Worm (Caenorhabditis elegans) whole organism, L4/young adult: Measurements from ENCODE around the gene ztf-27.

ENCODE experiments used
- W03F9.2 ChIP-seq: fragments of 150-350 bp; optimal IDR thresholded peaks from 2 replicates; lab custom pipeline; 2014; ENCODE audit warnings: missing biosample characterization, missing genetic modification characterization
- dao-5 ChIP-seq: sonication (generic microtip); optimal IDR thresholded peaks from 2 replicates; lab custom pipeline; 2016; ENCODE audit warnings: missing genotype, missing genetic modification characterization, moderate library complexity, missing compliant biosample characterization
- him-1 ChIP-seq: sonication (generic microtip); optimal IDR thresholded peaks from 2 replicates; lab custom pipeline; 2016; ENCODE audit warnings: missing genotype, missing genetic modification reagents, missing genetic modification characterization, missing compliant biosample characterization

The ztf-27 gene

DNA sequence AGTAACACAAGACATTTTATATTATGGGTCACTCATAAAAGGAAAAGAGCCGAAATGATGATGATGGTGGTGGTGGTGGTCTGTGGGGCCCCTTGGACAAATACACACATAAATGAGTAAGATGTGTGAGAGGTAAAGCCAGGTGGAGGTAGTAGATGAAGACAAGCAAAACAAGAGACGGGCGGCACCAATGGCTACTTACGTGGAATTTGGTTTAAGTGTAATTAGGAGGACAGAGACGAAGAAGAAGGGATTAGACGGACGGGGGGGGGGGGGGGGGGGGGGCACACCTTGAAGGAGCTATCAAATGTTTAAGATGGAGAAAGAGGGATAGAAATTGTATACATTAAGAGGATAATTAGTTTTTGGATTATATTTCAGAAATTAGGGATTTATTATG is 10.4 kb upstream of the ztf-27 start:
- TF ChIP-seq W03F9.2 (tag; lab: Kevin White, UChicago) = no peak
- TF ChIP-seq him-1 = no peak
- TF ChIP-seq dao-5 = no peak

DNA sequence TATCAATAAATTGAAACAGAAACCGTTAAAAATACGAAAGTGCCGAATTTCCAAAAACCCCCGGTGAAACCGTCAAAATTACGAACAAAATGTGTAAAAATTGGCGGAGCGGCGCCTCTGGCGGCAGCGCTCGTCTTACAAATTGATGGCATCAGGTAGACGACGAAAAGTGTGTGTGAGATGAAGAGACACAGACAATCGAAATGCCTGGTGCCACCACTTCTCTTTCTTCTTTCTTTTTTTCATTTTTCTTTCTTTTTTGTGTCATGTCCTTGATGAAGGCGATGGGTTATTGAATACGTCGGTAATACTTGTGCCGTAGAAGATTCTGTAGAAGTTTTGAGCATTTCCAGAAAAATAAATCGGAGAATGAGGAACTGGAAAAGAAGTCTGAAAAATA is 7.2 kb upstream of the ztf-27 start:
- no peak for TF ChIP-seq W03F9.2 (tag; lab: Kevin White, UChicago)
- TF ChIP-seq dao-5 = no peak
- TF ChIP-seq him-1 = no peak

DNA sequence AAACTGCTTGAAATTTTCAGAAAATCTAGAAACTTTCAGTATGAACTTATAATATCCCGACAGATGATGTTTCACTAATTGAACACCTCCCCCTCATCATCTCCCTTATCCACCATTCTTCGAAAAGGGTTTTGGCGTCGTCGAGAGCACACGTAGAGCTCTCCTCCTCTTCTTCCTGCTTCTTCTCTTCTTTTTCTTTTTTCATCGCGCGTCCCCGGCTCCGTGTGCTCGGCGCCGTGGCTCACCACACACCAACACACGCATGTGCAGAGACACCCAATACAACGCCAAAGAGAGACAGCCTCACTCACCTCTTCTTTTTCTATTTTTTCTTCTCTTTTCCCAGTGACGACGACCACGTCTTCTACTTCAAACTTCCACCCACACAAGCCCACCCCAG is 5.6 kb upstream of the ztf-27 start:
- TF ChIP-seq dao-5 (no peak), him-1 (peak; percentile 29), W03F9.2 (tag; lab: Kevin White, UChicago) (no peak)

DNA sequence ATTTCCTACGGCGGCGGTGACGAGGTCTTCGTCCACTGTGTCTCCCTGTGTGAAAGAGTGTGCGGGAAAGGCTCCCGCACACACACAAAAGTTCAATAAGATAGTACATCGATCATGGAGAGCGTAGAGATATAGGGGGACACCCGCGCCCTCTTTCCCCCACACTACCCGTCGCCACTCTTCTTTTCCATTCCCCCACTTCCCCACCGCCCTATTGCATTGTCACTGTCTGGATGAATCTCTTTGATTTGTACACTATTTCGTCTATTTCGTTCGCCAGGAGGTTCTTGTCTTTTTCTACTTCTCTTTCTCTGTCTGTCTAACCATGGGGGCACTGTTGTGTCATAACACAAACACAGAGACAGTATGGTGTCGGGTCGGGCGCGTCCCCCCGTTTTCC is 2.9 kb upstream of the ztf-27 start:
- no peak for TF ChIP-seq W03F9.2 (tag; lab: Kevin White, UChicago)
- no peak for TF ChIP-seq dao-5
- TF ChIP-seq him-1 = no peak

- TF ChIP-seq him-1 (peak; percentile 44), dao-5 (no peak), W03F9.2 (tag; lab: Kevin White, UChicago) (peak; percentile 79)
Observed at ce11 chrII:10388041-10388706, 3.0 kb downstream of the ztf-27 start.

ce11 chrII:10389038-10389437 is 3.9 kb downstream of the ztf-27 start:
- TF ChIP-seq W03F9.2 (tag; lab: Kevin White, UChicago) (peak; percentile 5), dao-5 (no peak), him-1 (no peak)

- TF ChIP-seq him-1 (no peak), W03F9.2 (tag; lab: Kevin White, UChicago) (no peak), dao-5 (no peak)
Observed at ce11 chrII:10389776-10390175, 4.6 kb downstream of the ztf-27 start.

DNA sequence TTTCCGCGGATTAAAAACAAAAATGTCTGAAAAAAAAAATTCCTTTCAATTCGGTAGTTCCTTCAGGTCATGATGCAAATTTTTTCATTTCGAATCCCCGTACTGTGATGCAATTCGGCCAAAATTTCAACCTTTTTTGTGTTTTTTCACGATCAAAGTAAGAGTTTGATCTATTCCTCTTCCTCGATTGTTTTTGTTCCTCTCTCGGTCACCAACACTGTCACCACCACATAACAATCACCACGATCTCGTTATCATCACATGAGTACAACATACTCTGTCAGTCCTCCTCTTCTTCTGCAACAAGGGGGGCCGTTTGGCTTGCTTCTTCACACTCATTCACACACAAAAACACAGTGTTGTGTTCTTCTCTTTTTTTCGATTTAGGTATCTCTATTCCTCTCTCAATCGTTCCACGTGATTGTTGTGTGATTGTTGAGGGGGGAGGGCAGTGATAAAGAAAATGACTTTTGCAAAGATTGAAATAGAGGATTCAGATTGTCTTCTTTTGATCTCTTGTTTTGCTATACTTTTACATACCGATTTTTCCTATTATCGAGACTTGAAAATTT is 5.2 kb downstream of the ztf-27 start:
- no peak for TF ChIP-seq W03F9.2 (tag; lab: Kevin White, UChicago)
- no peak for TF ChIP-seq him-1
- TF ChIP-seq dao-5 = no peak

- no peak for TF ChIP-seq him-1
- no peak for TF ChIP-seq W03F9.2 (tag; lab: Kevin White, UChicago)
- no peak for TF ChIP-seq dao-5
Observed at ce11 chrII:10390854-10391253, 5.7 kb downstream of the ztf-27 start, which contains the start of the genes T09F3.2 and T09F3.7. Gene T09F3.2, plus strand, starts transcription at chrII:10391154. Gene T09F3.7, plus strand, starts transcription at chrII:10391168.

- TF ChIP-seq dao-5 (no peak), W03F9.2 (tag; lab: Kevin White, UChicago) (no peak), him-1 (no peak)
Observed at ce11 chrII:10393282-10394179, 8.4 kb downstream of the ztf-27 start, which contains the start of gene gpd-1. Gene gpd-1, plus strand, starts transcription at chrII:10394129.

DNA sequence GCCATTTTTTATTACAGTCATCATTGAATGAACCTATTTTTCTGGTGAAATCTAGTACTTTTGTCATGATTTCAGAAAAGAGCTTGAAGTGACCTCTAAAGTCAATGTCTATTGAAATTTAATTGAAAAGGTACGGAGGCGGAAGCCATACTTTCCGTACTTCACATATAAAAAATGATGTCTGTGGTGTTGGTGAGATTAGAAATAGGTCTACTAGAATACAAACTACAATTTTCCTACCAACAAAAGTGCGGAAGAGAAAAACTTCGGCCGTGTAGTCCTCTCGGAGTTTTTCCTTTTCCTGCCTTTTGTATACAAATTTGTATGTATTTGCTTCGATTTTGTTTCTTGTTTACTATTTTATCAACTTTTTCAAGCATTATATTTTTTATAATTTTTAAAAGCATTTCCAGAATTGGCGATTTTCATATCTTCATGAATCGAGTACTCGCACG is 10.2 kb downstream of the ztf-27 start, which contains the start of gene T09F3.4:
Gene T09F3.4 (plus strand): TSS at position 405 of the 455 bp plus-strand sequence.
- TF ChIP-seq him-1 = no peak
- TF ChIP-seq W03F9.2 (tag; lab: Kevin White, UChicago) = peak; percentile 67
- TF ChIP-seq dao-5 = peak; percentile 15

DNA sequence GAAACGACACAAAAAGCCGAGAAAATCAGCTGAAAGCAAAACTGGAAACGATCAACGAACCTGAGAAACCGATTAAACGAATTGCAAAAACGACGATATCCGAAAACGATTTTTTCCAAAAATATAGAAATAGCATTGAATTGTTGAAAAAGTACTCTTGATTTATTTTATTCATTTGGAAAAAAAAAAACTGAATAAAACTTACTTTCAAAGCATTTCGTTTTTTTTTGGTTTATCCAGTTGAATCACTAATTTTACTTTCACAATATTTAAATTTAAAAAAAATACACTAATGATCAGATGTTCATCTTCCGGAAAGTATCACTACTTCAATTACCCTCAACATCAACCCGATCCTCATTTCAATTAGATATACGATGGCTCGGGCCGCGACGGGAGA is 11.4 kb downstream of the ztf-27 start, which contains the start of gene T09F3.5:
Gene T09F3.5 (plus strand): TSS at position 301 of the 400 bp plus-strand sequence.
- no peak for TF ChIP-seq dao-5
- TF ChIP-seq him-1 = no peak
- TF ChIP-seq W03F9.2 (tag; lab: Kevin White, UChicago) = no peak

DNA sequence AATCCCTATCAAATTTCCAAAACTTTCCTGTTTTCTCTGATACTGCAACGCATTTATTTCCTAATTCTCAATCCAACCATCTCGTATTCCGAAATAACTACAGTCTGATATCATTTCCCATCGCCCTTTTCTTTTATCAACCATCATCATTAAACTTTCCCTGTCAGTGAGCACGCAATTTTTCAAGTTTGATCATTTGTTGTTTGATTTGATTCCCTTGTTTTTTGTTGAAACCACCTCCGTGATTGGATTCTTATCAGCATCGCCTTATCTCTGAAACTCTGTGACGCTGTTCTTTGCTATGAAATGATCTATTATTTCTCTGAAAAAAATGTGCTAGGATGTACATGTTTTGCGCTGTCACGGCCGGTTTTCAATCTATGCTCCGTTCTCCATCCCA is 17.9 kb downstream of the ztf-27 start:
- TF ChIP-seq dao-5 = no peak
- no peak for TF ChIP-seq him-1
- TF ChIP-seq W03F9.2 (tag; lab: Kevin White, UChicago) = no peak

DNA sequence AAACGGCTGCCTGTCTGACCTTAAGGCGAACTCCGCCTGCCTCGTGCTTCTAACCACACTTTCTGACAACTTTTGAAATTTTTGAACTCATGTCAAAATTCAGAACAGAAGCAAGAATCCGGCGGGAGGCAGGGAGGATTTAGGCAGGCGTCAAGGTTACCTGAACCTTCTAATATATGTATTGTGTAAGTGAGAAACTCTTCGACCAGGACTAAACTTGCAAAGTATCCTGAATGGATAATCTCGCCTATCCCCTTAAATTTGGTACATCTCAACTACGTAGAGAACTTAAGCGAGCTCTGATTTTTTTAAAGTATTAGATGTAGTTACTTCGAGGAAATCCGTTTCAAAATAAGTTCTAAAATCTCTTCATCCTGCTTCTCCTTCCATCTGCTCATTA is 25.9 kb downstream of the ztf-27 start, which contains the start of gene E04D5.5:
Gene E04D5.5 (plus strand): TSS at position 301 of the 400 bp plus-strand sequence.
- no peak for TF ChIP-seq dao-5
- TF ChIP-seq W03F9.2 (tag; lab: Kevin White, UChicago) = no peak
- no peak for TF ChIP-seq him-1
